Worm (Caenorhabditis elegans) whole organism, L2 larva: ENCODE measurements around the gene pyt-1.

ENCODE experiments used
- R02D3.7 ChIP-seq: fragments of 150-350 bp; optimal IDR thresholded peaks from 2 replicates; lab custom pipeline; 2014; ENCODE audit warnings: missing biosample characterization, missing genetic modification characterization
- Y55F3AM.14 ChIP-seq: fragments of 200-800 bp; sonication (Bioruptor generic); optimal IDR thresholded peaks from 2 replicates; lab custom pipeline; 2018; ENCODE audit warnings: mild to moderate bottlenecking, missing genetic modification characterization, missing compliant biosample characterization
- alr-1 ChIP-seq: fragments of 150-350 bp; optimal IDR thresholded peaks from 2 replicates; lab custom pipeline; 2014; ENCODE audit warnings: missing biosample characterization, missing genetic modification characterization
- aly-2 ChIP-seq: fragments of 150-350 bp; optimal IDR thresholded peaks from 2 replicates; lab custom pipeline; 2014; ENCODE audit warnings: missing biosample characterization, missing genetic modification characterization
- ama-1 ChIP-seq: fragments of 150-350 bp; optimal IDR thresholded peaks from 2 replicates; lab custom pipeline; 2018; ENCODE audit warnings: inconsistent platforms
- ceh-16 ChIP-seq: fragments of 150-350 bp; optimal IDR thresholded peaks from 2 replicates; lab custom pipeline; 2014; ENCODE audit warnings: missing biosample characterization, missing genetic modification characterization
- crh-2 ChIP-seq: sonication (generic microtip); optimal IDR thresholded peaks from 2 replicates; lab custom pipeline; 2017; ENCODE audit warnings: missing biosample characterization, missing genetic modification characterization
- dmd-4 ChIP-seq: sonication (generic microtip); optimal IDR thresholded peaks from 2 replicates; lab custom pipeline; 2017; ENCODE audit warnings: missing biosample characterization, missing genetic modification characterization
- egl-27 ChIP-seq: sonication (generic microtip); optimal IDR thresholded peaks from 3 replicates; lab custom pipeline; 2017; ENCODE audit warnings: missing biosample characterization, missing genetic modification reagents, missing genetic modification characterization
- fos-1 ChIP-seq: fragments of 150-350 bp; optimal IDR thresholded peaks from 2 replicates; lab custom pipeline; 2014; ENCODE audit warnings: missing biosample characterization, missing genetic modification characterization
- gmeb-1 ChIP-seq: fragments of 150-350 bp; optimal IDR thresholded peaks from 2 replicates; lab custom pipeline; 2014; ENCODE audit warnings: missing biosample characterization, missing genetic modification characterization
- lin-11 ChIP-seq: fragments of 150-350 bp; sonication (generic microtip); optimal IDR thresholded peaks from 2 replicates; lab custom pipeline; 2014; ENCODE audit warnings: missing biosample characterization, missing genetic modification characterization, inconsistent platforms, mixed read lengths
- lin-13 ChIP-seq: fragments of 150-350 bp; optimal IDR thresholded peaks from 2 replicates; lab custom pipeline; 2014; ENCODE audit warnings: missing biosample characterization, missing genetic modification reagents, missing genetic modification characterization
- lin-39 ChIP-seq: fragments of 150-350 bp; optimal IDR thresholded peaks from 2 replicates; lab custom pipeline; 2014; ENCODE audit warnings: missing biosample characterization, missing genetic modification reagents, missing genetic modification characterization
- lsy-2 ChIP-seq, 2 experiments: fragments of 150-350 bp in 1 of 2; sonication (generic microtip) in 1 of 2; optimal IDR thresholded peaks; 2 replicates each; lab custom pipeline; 2014 to 2017; ENCODE audit warnings: missing biosample characterization in 2 of 2, missing genetic modification characterization in 2 of 2
- mab-5 ChIP-seq: fragments of 150-350 bp; optimal IDR thresholded peaks from 2 replicates; lab custom pipeline; 2014; ENCODE audit warnings: missing biosample characterization, missing genetic modification characterization
- mbf-1 ChIP-seq: sonication (generic microtip); optimal IDR thresholded peaks from 2 replicates; lab custom pipeline; 2017; ENCODE audit warnings: missing biosample characterization, missing genetic modification characterization
- mdl-1 ChIP-seq, 2 experiments: fragments of 150-350 bp in 1 of 2; sonication (generic microtip) in 1 of 2; optimal IDR thresholded peaks; 2 replicates each; lab custom pipeline; 2017; ENCODE audit warnings: missing biosample characterization in 2 of 2, missing genetic modification characterization in 2 of 2
- nhr-129 ChIP-seq: fragments of 150-350 bp; optimal IDR thresholded peaks from 2 replicates; lab custom pipeline; 2014; ENCODE audit warnings: missing biosample characterization, missing genetic modification characterization
- nhr-21 ChIP-seq: fragments of 150-350 bp; optimal IDR thresholded peaks from 2 replicates; lab custom pipeline; 2014; ENCODE audit warnings: missing biosample characterization, missing genetic modification characterization
- nhr-23 ChIP-seq: fragments of 150-350 bp; optimal IDR thresholded peaks from 2 replicates; lab custom pipeline; 2014; ENCODE audit warnings: missing biosample characterization, missing genetic modification reagents, missing genetic modification characterization
- nhr-237 ChIP-seq: fragments of 150-350 bp; optimal IDR thresholded peaks from 2 replicates; lab custom pipeline; 2014; ENCODE audit warnings: missing biosample characterization, missing genetic modification characterization
- nhr-25 ChIP-seq: fragments of 150-350 bp; sonication (generic microtip); optimal IDR thresholded peaks from 3 replicates; lab custom pipeline; 2014; ENCODE audit warnings: missing biosample characterization, missing genetic modification characterization
- peb-1 ChIP-seq: fragments of 150-350 bp; optimal IDR thresholded peaks from 2 replicates; lab custom pipeline; 2014; ENCODE audit warnings: missing biosample characterization, missing genetic modification characterization
- skn-1 ChIP-seq: sonication (generic microtip); optimal IDR thresholded peaks from 2 replicates; lab custom pipeline; 2017; ENCODE audit warnings: missing biosample characterization, missing genetic modification characterization
- sma-3 ChIP-seq: sonication (generic microtip); optimal IDR thresholded peaks from 2 replicates; lab custom pipeline; 2016; ENCODE audit warnings: missing genetic modification reagents, missing genetic modification characterization, missing compliant biosample characterization
- sma-9 ChIP-seq, 2 experiments: fragments of 150-350 bp in 1 of 2; sonication (generic microtip) in 1 of 2; optimal IDR thresholded peaks; 2 replicates each; lab custom pipeline; 2014 to 2016; ENCODE audit warnings: missing genetic modification characterization in 2 of 2, mild to moderate bottlenecking in 1 of 2, missing biosample characterization in 1 of 2, missing compliant biosample characterization in 1 of 2, missing genetic modification reagents in 1 of 2, moderate library complexity in 1 of 2
- snpc-4 ChIP-seq: fragments of 150-350 bp; optimal IDR thresholded peaks from 2 replicates; lab custom pipeline; 2014; ENCODE audit warnings: missing biosample characterization, missing genetic modification characterization
- unc-39 ChIP-seq: fragments of 150-350 bp; optimal IDR thresholded peaks from 2 replicates; lab custom pipeline; 2014; ENCODE audit warnings: missing biosample characterization, missing genetic modification characterization
- unc-55 ChIP-seq: fragments of 150-350 bp; sonication (generic microtip); optimal IDR thresholded peaks from 3 replicates; lab custom pipeline; 2014; ENCODE audit warnings: missing biosample characterization, missing genetic modification reagents, missing genetic modification characterization
- zag-1 ChIP-seq: fragments of 150-350 bp; optimal IDR thresholded peaks from 2 replicates; lab custom pipeline; 2014; ENCODE audit warnings: missing biosample characterization, missing genetic modification characterization
- ztf-1 ChIP-seq: fragments of 200-800 bp; sonication (Bioruptor generic); conservative IDR thresholded peaks from 2 replicates; pipeline ENCODE4 v1.3.6; 2022; ENCODE audit warnings: missing genetic modification characterization, missing compliant biosample characterization
- ztf-11 ChIP-seq: sonication (generic microtip); optimal IDR thresholded peaks from 2 replicates; lab custom pipeline; 2017; ENCODE audit warnings: missing biosample characterization, missing genetic modification characterization
- ztf-4 ChIP-seq: fragments of 150-350 bp; optimal IDR thresholded peaks from 2 replicates; lab custom pipeline; 2014; ENCODE audit warnings: missing biosample characterization, missing genetic modification characterization

pyt-1 gene

ce11 chrV:10229222-10229879, at the start of gene pyt-1, which contains the start of gene fipr-7:
Gene pyt-1, minus strand, starts transcription at chrV:10229322.
Gene fipr-7, plus strand, starts transcription at chrV:10229829.
- no peak for TF ChIP-seq egl-27 (tag; lab: Kevin White, UChicago)
- TF ChIP-seq mab-5 = no peak
- TF ChIP-seq mdl-1 (tag; optimal IDR thresholded peaks at IDR 0.05; lab: Kevin White, UChicago) = no peak
- TF ChIP-seq gmeb-1 = no peak
- no peak for TF ChIP-seq nhr-25 (tag; lab: Kevin White, UChicago)
- TF ChIP-seq lin-11 (tag; lab: Kevin White, UChicago) = no peak
- no peak for TF ChIP-seq peb-1 (tag; lab: Kevin White, UChicago)
- TF ChIP-seq ceh-16 (tag; lab: Kevin White, UChicago) = no peak
- TF ChIP-seq ztf-11 (tag; lab: Kevin White, UChicago) = no peak
- no peak for TF ChIP-seq nhr-129
- TF ChIP-seq snpc-4 = no peak
- no peak for TF ChIP-seq crh-2 (tag; lab: Kevin White, UChicago)
- no peak for TF ChIP-seq mbf-1 (tag; lab: Kevin White, UChicago)
- TF ChIP-seq, all 48 proteins: peak for 0

- TF ChIP-seq nhr-21 (tag; lab: Kevin White, UChicago) (no peak), unc-39 (tag; lab: Kevin White, UChicago) (no peak), ceh-16 (tag; lab: Kevin White, UChicago) (no peak), mdl-1 (tag; optimal IDR thresholded peaks at IDR 0.05; lab: Kevin White, UChicago) (no peak), nhr-25 (tag; lab: Kevin White, UChicago) (no peak), sma-9 (GFP tag; optimal IDR thresholded peaks at IDR 0.05; lab: Kevin White, UChicago) (peak; percentile 35), sma-9 (tag; optimal IDR thresholded peaks at IDR 0.05; lab: Kevin White, UChicago) (no peak), ama-1 (lab: Kevin White, UChicago) (no peak), peb-1 (tag; lab: Kevin White, UChicago) (no peak), sma-3 (GFP tag; lab: Kevin White, UChicago) (no peak), gmeb-1 (no peak), Y55F3AM.14 (GFP tag; lab: Kevin White, UChicago) (no peak), lin-11 (tag; lab: Kevin White, UChicago) (no peak), snpc-4 (no peak), skn-1 (tag; lab: Kevin White, UChicago) (no peak), zag-1 (no peak), alr-1 (tag; lab: Kevin White, UChicago) (no peak), fos-1 (peak; percentile 95)
Measured at ce11 chrV:10277579-10277978, 48.5 kb upstream of the pyt-1 start, which contains the start of gene lys-1. Gene lys-1, plus strand, starts transcription at chrV:10277904.

ce11 chrV:10276038-10276437, 46.9 kb upstream of the pyt-1 start:
- no peak for TF ChIP-seq sma-3 (GFP tag; lab: Kevin White, UChicago)
- no peak for TF ChIP-seq unc-55 (GFP tag; lab: Kevin White, UChicago)
- no peak for TF ChIP-seq sma-9 (GFP tag; optimal IDR thresholded peaks at IDR 0.05; lab: Kevin White, UChicago)
- no peak for TF ChIP-seq sma-9 (tag; optimal IDR thresholded peaks at IDR 0.05; lab: Kevin White, UChicago)
- TF ChIP-seq nhr-23 (tag; lab: Kevin White, UChicago) = no peak
- no peak for TF ChIP-seq zag-1
- TF ChIP-seq R02D3.7 (tag; lab: Kevin White, UChicago) = no peak
- no peak for TF ChIP-seq nhr-25 (tag; lab: Kevin White, UChicago)
- no peak for TF ChIP-seq mdl-1 (tag; optimal IDR thresholded peaks at IDR 0.05; lab: Kevin White, UChicago)
- TF ChIP-seq ztf-1 (GFP tag; lab: Robert Waterston, UW) = no peak
- no peak for TF ChIP-seq dmd-4 (tag; lab: Kevin White, UChicago)
- TF ChIP-seq unc-39 (tag; lab: Kevin White, UChicago) = no peak
- TF ChIP-seq aly-2 (tag; lab: Kevin White, UChicago) = no peak
- TF ChIP-seq ztf-4 (tag; lab: Kevin White, UChicago) = no peak
- no peak for TF ChIP-seq alr-1 (tag; lab: Kevin White, UChicago)
- no peak for TF ChIP-seq lsy-2 (tag; optimal IDR thresholded peaks at IDR 0.05; lab: Kevin White, UChicago)
- no peak for TF ChIP-seq skn-1 (tag; lab: Kevin White, UChicago)
- TF ChIP-seq mbf-1 (tag; lab: Kevin White, UChicago) = no peak
- TF ChIP-seq crh-2 (tag; lab: Kevin White, UChicago) = no peak
- no peak for TF ChIP-seq nhr-237 (tag; lab: Kevin White, UChicago)
- TF ChIP-seq lin-39 = no peak

DNA sequence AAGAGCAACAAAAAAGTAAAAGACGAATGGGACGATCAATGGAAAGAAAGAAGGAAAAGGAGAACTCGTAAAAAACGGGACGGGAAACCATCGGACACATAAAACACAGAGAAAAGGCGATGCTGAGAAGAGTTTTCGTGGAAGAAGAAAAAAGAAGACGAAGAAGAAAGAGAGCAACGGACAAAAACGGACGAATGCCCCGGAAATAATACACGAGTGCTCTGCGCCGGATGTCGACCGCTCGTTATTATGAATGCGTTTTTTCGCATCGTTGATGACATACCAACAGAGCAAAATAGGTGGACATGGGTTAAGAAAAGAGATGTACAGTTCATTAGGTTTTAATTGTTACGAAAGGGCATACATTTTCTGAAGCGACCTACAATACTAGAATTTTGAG, 46.5 kb upstream of the pyt-1 start, which contains the start of gene Y22F5A.11:
Gene Y22F5A.11, minus strand, starts transcription at position 28 of the 400 bp plus-strand sequence.
- peak; percentile 37 for TF ChIP-seq unc-55 (GFP tag; lab: Kevin White, UChicago)
- no peak for TF ChIP-seq lin-13
- TF ChIP-seq lsy-2 (tag; optimal IDR thresholded peaks at IDR 0.05; lab: Kevin White, UChicago) = peak in 1 of 2 experiments; percentile 22
- TF ChIP-seq snpc-4 = peak; percentile 51
- TF ChIP-seq skn-1 (tag; lab: Kevin White, UChicago) = no peak
